Worm (Caenorhabditis elegans) whole organism, L1 larva: ENCODE results near the gene acs-7.
A peak's percentile ranks its signal among the peaks of the same experiment; 100 is the strongest.

Experiments used
- C16A3.4 ChIP-seq: fragments of 150-350 bp; optimal IDR thresholded peaks from 2 replicates; lab custom pipeline; 2014; ENCODE audit warnings: missing biosample characterization, missing genetic modification characterization
- C34B4.2 ChIP-seq: sonication (generic microtip); optimal IDR thresholded peaks from 2 replicates; lab custom pipeline; 2017; ENCODE audit warnings: mild to moderate bottlenecking, missing genetic modification characterization, missing compliant biosample characterization
- F16B12.6 ChIP-seq: fragments of 150-350 bp; optimal IDR thresholded peaks from 2 replicates; lab custom pipeline; 2014; ENCODE audit warnings: missing biosample characterization, missing genetic modification characterization
- Y116A8C.19 ChIP-seq: sonication (generic microtip); optimal IDR thresholded peaks from 2 replicates; lab custom pipeline; 2016; ENCODE audit warnings: missing compliant biosample characterization, missing genetic modification characterization, borderline replicate concordance
- alr-1 ChIP-seq: fragments of 200-800 bp; sonication (Bioruptor generic); optimal IDR thresholded peaks from 2 replicates; lab custom pipeline; 2018; ENCODE audit warnings: borderline replicate concordance, mild to moderate bottlenecking, missing genetic modification characterization, missing compliant biosample characterization
- ama-1 ChIP-seq: fragments of 150-350 bp; optimal IDR thresholded peaks from 2 replicates; lab custom pipeline; 2014
- blmp-1 ChIP-seq: fragments of 150-350 bp; optimal IDR thresholded peaks from 2 replicates; lab custom pipeline; 2014; ENCODE audit warnings: missing biosample characterization, missing genetic modification characterization
- ceh-63 ChIP-seq: fragments of 200-800 bp; sonication (Bioruptor generic); optimal IDR thresholded peaks from 2 replicates; lab custom pipeline; 2018; ENCODE audit warnings: mild to moderate bottlenecking, missing genetic modification characterization, missing compliant biosample characterization
- ceh-82 ChIP-seq, 3 experiments: fragments of 150-350 bp in 1 of 3; sonication (generic microtip) in 2 of 3; optimal IDR thresholded peaks; 2 replicates each; lab custom pipeline; 2014 to 2017; ENCODE audit warnings: missing biosample characterization in 3 of 3, missing genetic modification characterization in 3 of 3
- ceh-90 ChIP-seq: sonication (generic microtip); optimal IDR thresholded peaks from 2 replicates; lab custom pipeline; 2016; ENCODE audit warnings: missing genetic modification characterization, missing compliant biosample characterization
- dpl-1 ChIP-seq, 3 experiments: fragments of 150-350 bp in 2 of 3; sonication (generic microtip) in 1 of 3; optimal IDR thresholded peaks; 2 replicates each; lab custom pipeline; 2014 to 2017; ENCODE audit warnings: missing biosample characterization in 3 of 3, missing genetic modification characterization in 3 of 3, missing genetic modification reagents in 3 of 3
- dsc-1 ChIP-seq: sonication (generic microtip); optimal IDR thresholded peaks from 2 replicates; lab custom pipeline; 2016; ENCODE audit warnings: mild to moderate bottlenecking, missing genetic modification characterization, missing compliant biosample characterization
- efl-3 ChIP-seq: fragments of 200-800 bp; sonication (Bioruptor generic); optimal IDR thresholded peaks from 2 replicates; lab custom pipeline; 2018; ENCODE audit warnings: mild to moderate bottlenecking, missing genetic modification characterization, missing compliant biosample characterization
- egl-27 ChIP-seq, 2 experiments: fragments of 150-350 bp in 1 of 2; sonication (generic microtip); optimal IDR thresholded peaks; 3 replicates each; lab custom pipeline; 2017 to 2018; ENCODE audit warnings: missing biosample characterization in 2 of 2, missing genetic modification characterization in 2 of 2, missing genetic modification reagents in 2 of 2
- ets-5 ChIP-seq: fragments of 200-800 bp; sonication (Bioruptor generic); IDR thresholded peaks from 2 replicates; pipeline ENCODE4 v1.3.6; 2022; ENCODE audit warnings: missing genetic modification characterization, missing compliant biosample characterization
- fkh-10 ChIP-seq: sonication (generic microtip); optimal IDR thresholded peaks from 2 replicates; lab custom pipeline; 2017; ENCODE audit warnings: missing biosample characterization, missing genetic modification reagents, missing genetic modification characterization
- fkh-4 ChIP-seq: sonication (generic microtip); optimal IDR thresholded peaks from 2 replicates; lab custom pipeline; 2016; ENCODE audit warnings: missing compliant biosample characterization, missing genetic modification characterization, borderline replicate concordance
- fos-1 ChIP-seq: fragments of 150-350 bp; optimal IDR thresholded peaks from 2 replicates; lab custom pipeline; 2014; ENCODE audit warnings: missing biosample characterization, missing genetic modification characterization
- grh-1 ChIP-seq: fragments of 200-800 bp; sonication (Bioruptor generic); IDR thresholded peaks from 2 replicates; pipeline ENCODE4 v1.3.6; 2022; ENCODE audit warnings: missing genetic modification reagents, missing genetic modification characterization, missing compliant biosample characterization
- hlh-17 ChIP-seq: fragments of 200-800 bp; sonication (Bioruptor generic); optimal IDR thresholded peaks from 2 replicates; lab custom pipeline; 2018; ENCODE audit warnings: missing genetic modification characterization, mild to moderate bottlenecking, missing compliant biosample characterization, moderate library complexity, borderline replicate concordance
- hlh-4 ChIP-seq: sonication (generic microtip); optimal IDR thresholded peaks from 2 replicates; lab custom pipeline; 2016; ENCODE audit warnings: mild to moderate bottlenecking, missing genetic modification characterization, missing compliant biosample characterization
- hpl-2 ChIP-seq: fragments of 150-350 bp; optimal IDR thresholded peaks from 2 replicates; lab custom pipeline; 2014; ENCODE audit warnings: missing biosample characterization, missing genetic modification reagents, missing genetic modification characterization
- irx-1 ChIP-seq: sonication (generic microtip); optimal IDR thresholded peaks from 2 replicates; lab custom pipeline; 2016; ENCODE audit warnings: missing genetic modification characterization, missing compliant biosample characterization
- isw-1 ChIP-seq: fragments of 200-800 bp; sonication (Bioruptor generic); IDR thresholded peaks from 2 replicates; pipeline ENCODE4 v1.3.6; 2022; ENCODE audit warnings: missing genetic modification characterization, missing compliant biosample characterization
- jun-1 ChIP-seq: fragments of 150-350 bp; optimal IDR thresholded peaks from 2 replicates; lab custom pipeline; 2014; ENCODE audit warnings: missing biosample characterization, missing genetic modification reagents, missing genetic modification characterization
- lin-15B ChIP-seq: fragments of 150-350 bp; sonication (generic microtip); optimal IDR thresholded peaks from 3 replicates; lab custom pipeline; 2014; ENCODE audit warnings: missing biosample characterization, missing genetic modification characterization
- lin-35 ChIP-seq, 2 experiments: fragments of 150-350 bp; optimal IDR thresholded peaks; 2 replicates each; lab custom pipeline; 2014; ENCODE audit warnings: missing biosample characterization in 2 of 2, missing genetic modification characterization in 2 of 2, missing genetic modification reagents in 2 of 2
- mab-9 ChIP-seq: fragments of 200-800 bp; sonication (Bioruptor generic); IDR thresholded peaks from 2 replicates; pipeline ENCODE4 v1.3.6; 2022; ENCODE audit warnings: missing genetic modification reagents, missing genetic modification characterization, missing compliant biosample characterization
- mep-1 ChIP-seq: fragments of 150-350 bp; optimal IDR thresholded peaks from 2 replicates; lab custom pipeline; 2014; ENCODE audit warnings: missing biosample characterization, missing genetic modification characterization
- nhr-11 ChIP-seq: fragments of 150-350 bp; optimal IDR thresholded peaks from 2 replicates; lab custom pipeline; 2014; ENCODE audit warnings: missing biosample characterization, missing genetic modification characterization
- nhr-47 ChIP-seq: sonication (generic microtip); optimal IDR thresholded peaks from 2 replicates; lab custom pipeline; 2016; ENCODE audit warnings: mild to moderate bottlenecking, missing genetic modification characterization, moderate library complexity, missing compliant biosample characterization
- nhr-71 ChIP-seq: sonication (generic microtip); optimal IDR thresholded peaks from 2 replicates; lab custom pipeline; 2016; ENCODE audit warnings: mild to moderate bottlenecking, missing genetic modification characterization, moderate library complexity, missing compliant biosample characterization
- nhr-77 ChIP-seq: fragments of 150-350 bp; optimal IDR thresholded peaks from 2 replicates; lab custom pipeline; 2014; ENCODE audit warnings: missing biosample characterization, missing genetic modification characterization
- nhr-85 ChIP-seq: sonication (generic microtip); peaks from one replicate; lab custom pipeline; 2016; ENCODE audit warnings: missing genetic modification characterization, inconsistent platforms, missing compliant biosample characterization
- nhr-90 ChIP-seq: sonication (generic microtip); optimal IDR thresholded peaks from 2 replicates; lab custom pipeline; 2016; ENCODE audit warnings: mild to moderate bottlenecking, missing genetic modification characterization, missing compliant biosample characterization; ENCODE audit not compliant: poor library complexity
- pag-3 ChIP-seq: sonication (generic microtip); optimal IDR thresholded peaks from 2 replicates; lab custom pipeline; 2017; ENCODE audit warnings: missing genetic modification characterization, mild to moderate bottlenecking, missing compliant biosample characterization, antibody characterized with exemption, borderline replicate concordance; ENCODE audit not compliant: insufficient read depth
- pqm-1 ChIP-seq: sonication (generic microtip); optimal IDR thresholded peaks from 3 replicates; lab custom pipeline; 2017; ENCODE audit warnings: missing biosample characterization, missing genetic modification characterization
- skn-1 ChIP-seq: fragments of 150-350 bp; optimal IDR thresholded peaks from 2 replicates; lab custom pipeline; 2014; ENCODE audit warnings: missing biosample characterization, missing genetic modification characterization
- snu-23 ChIP-seq: sonication (generic microtip); optimal IDR thresholded peaks from 2 replicates; lab custom pipeline; 2016; ENCODE audit warnings: missing genetic modification characterization, missing compliant biosample characterization
- sptf-1 ChIP-seq: fragments of 150-350 bp; optimal IDR thresholded peaks from 2 replicates; lab custom pipeline; 2014; ENCODE audit warnings: missing biosample characterization, missing genetic modification characterization
- swsn-7 ChIP-seq: sonication (generic microtip); optimal IDR thresholded peaks from 2 replicates; lab custom pipeline; 2016; ENCODE audit warnings: missing genetic modification characterization, missing compliant biosample characterization
- unc-30 ChIP-seq: sonication (generic microtip); optimal IDR thresholded peaks from 2 replicates; lab custom pipeline; 2017; ENCODE audit warnings: missing biosample characterization, missing genetic modification characterization
- unc-62 ChIP-seq: fragments of 150-350 bp; optimal IDR thresholded peaks from 2 replicates; lab custom pipeline; 2014; ENCODE audit warnings: missing biosample characterization, missing genetic modification reagents, missing genetic modification characterization
- unc-98 ChIP-seq: fragments of 200-800 bp; sonication (Bioruptor generic); IDR thresholded peaks from 2 replicates; pipeline ENCODE4 v1.3.6; 2022; ENCODE audit warnings: missing genetic modification characterization, missing compliant biosample characterization
- vab-15 ChIP-seq: sonication (generic microtip); optimal IDR thresholded peaks from 2 replicates; lab custom pipeline; 2017; ENCODE audit warnings: missing genotype, mild to moderate bottlenecking, missing genetic modification characterization, missing compliant biosample characterization
- xbp-1 ChIP-seq: sonication (generic microtip); optimal IDR thresholded peaks from 2 replicates; lab custom pipeline; 2016; ENCODE audit warnings: missing genetic modification characterization, missing compliant biosample characterization
- zip-4 ChIP-seq: fragments of 200-800 bp; sonication (Bioruptor generic); optimal IDR thresholded peaks from 2 replicates; lab custom pipeline; 2018; ENCODE audit warnings: mild to moderate bottlenecking, missing genetic modification characterization, moderate library complexity, missing compliant biosample characterization
- ztf-11 ChIP-seq, 2 experiments: sonication (generic microtip); optimal IDR thresholded peaks; 2 replicates each; lab custom pipeline; 2016 to 2017; ENCODE audit warnings: missing genetic modification characterization in 2 of 2, missing biosample characterization in 1 of 2, missing compliant biosample characterization in 1 of 2
- ztf-4 ChIP-seq: fragments of 150-350 bp; optimal IDR thresholded peaks from 2 replicates; lab custom pipeline; 2014; ENCODE audit warnings: missing biosample characterization, missing genetic modification characterization

The acs-7 gene

DNA sequence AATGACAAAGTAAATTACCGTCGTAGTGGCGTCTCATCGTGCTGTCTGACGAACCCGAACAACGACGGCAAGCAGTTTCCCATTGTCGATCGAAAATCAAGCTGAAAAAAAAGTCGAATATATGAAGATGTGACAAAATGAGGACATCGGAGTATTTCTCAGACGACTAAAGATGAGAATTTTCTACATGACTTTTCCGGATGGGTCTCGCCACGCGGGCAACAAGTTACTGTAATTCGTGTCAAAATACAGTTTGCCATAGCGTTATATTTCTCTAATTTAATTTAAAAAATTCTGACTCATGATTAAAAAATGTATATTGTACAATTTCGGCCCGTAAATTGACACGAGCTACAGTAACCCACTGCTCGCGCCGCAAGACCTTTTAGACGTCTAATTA lies 18.9 kb upstream of the acs-7 start, which contains the start of gene C01G6.4:
Gene C01G6.4 (minus strand): TSS at position 101 of the 400 bp plus-strand sequence.
- no peak for TF ChIP-seq unc-30 (tag; lab: Kevin White, UChicago)
- TF ChIP-seq skn-1, result no peak
- TF ChIP-seq nhr-85, result no peak
- no peak for TF ChIP-seq isw-1 (GFP tag; lab: Robert Waterston, UW)
- TF ChIP-seq ceh-82 (tag; optimal IDR thresholded peaks at IDR 0.05; lab: Kevin White, UChicago), result no peak
- no peak for TF ChIP-seq grh-1
- no peak for TF ChIP-seq ztf-4 (tag; lab: Kevin White, UChicago)
- TF ChIP-seq hlh-17 (GFP tag; lab: Kevin White, UChicago), result no peak
- TF ChIP-seq unc-98 (GFP tag; lab: Robert Waterston, UW), result no peak
- TF ChIP-seq nhr-11 (tag; lab: Kevin White, UChicago), result no peak
- TF ChIP-seq ceh-63 (GFP tag; lab: Kevin White, UChicago), result no peak
- no peak for TF ChIP-seq mep-1 (tag; lab: Kevin White, UChicago)
- TF ChIP-seq hlh-4 (tag; lab: Kevin White, UChicago), result no peak
- TF ChIP-seq, all 84 proteins: peak for 0

DNA sequence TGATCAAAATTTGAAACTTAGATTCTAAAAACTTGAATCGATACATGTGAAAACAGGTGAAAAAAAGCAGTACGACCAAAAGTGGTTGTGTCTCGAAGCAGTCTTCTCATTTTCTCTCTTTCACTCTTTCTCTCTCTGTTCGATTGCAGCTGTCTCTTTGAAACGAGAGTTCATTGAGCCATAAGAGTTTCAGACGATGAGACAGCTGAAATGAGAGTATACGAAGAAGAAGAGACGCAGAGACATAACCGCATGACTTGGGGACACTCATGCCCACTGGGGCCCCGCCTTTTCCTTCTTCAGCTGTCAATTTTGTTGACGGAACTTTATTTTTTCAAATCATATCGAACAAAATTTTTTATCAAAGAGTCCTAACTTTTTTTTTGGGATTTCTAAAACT lies 17.8 kb upstream of the acs-7 start:
- TF ChIP-seq isw-1 (GFP tag; lab: Robert Waterston, UW) (peak; percentile 66), C34B4.2 (no peak), dsc-1 (tag; lab: Kevin White, UChicago) (peak; percentile 48), F16B12.6 (tag; lab: Kevin White, UChicago) (peak; percentile 51), dpl-1 (GFP tag; optimal IDR thresholded peaks at IDR 0.05; lab: Kevin White, UChicago) (peak; percentile 47 to 70 (median 69)), ama-1 (peak; percentile 6), jun-1 (tag; lab: Kevin White, UChicago) (peak; percentile 78), pag-3 (no peak), zip-4 (GFP tag; lab: Kevin White, UChicago) (no peak), fkh-4 (peak; percentile 45), pqm-1 (no peak), sptf-1 (tag; lab: Kevin White, UChicago) (no peak), ets-5 (GFP tag; lab: Robert Waterston, UW) (no peak), hpl-2 (GFP tag; lab: Kevin White, UChicago) (peak; percentile 44), nhr-77 (tag; lab: Kevin White, UChicago) (peak; percentile 49), lin-15B (peak; percentile 1), hlh-17 (GFP tag; lab: Kevin White, UChicago) (no peak), unc-30 (tag; lab: Kevin White, UChicago) (no peak), unc-62 (GFP tag; lab: Kevin White, UChicago) (no peak), nhr-90 (tag; lab: Kevin White, UChicago) (peak; percentile 77), blmp-1 (peak; percentile 71), nhr-85 (peak; percentile 97), fos-1 (tag; lab: Kevin White, UChicago) (peak; percentile 86), snu-23 (GFP tag; lab: Kevin White, UChicago) (peak; percentile 94), grh-1 (peak; percentile 80), mab-9 (peak; percentile 56; the same call in 1 of the 2 replicates), efl-3 (GFP tag; lab: Kevin White, UChicago) (no peak), vab-15 (tag; lab: Kevin White, UChicago) (no peak), irx-1 (tag; lab: Kevin White, UChicago) (peak; percentile 79), ztf-4 (tag; lab: Kevin White, UChicago) (peak; percentile 71), hlh-4 (tag; lab: Kevin White, UChicago) (peak; percentile 95), lin-35 (GFP tag; optimal IDR thresholded peaks at IDR 0.05; lab: Kevin White, UChicago) (peak; percentile 68 to 84), egl-27 (tag; optimal IDR thresholded peaks at IDR 0.05; lab: Kevin White, UChicago) (peak; percentile 40 to 54), ztf-11 (tag; optimal IDR thresholded peaks at IDR 0.05; lab: Kevin White, UChicago) (no peak), xbp-1 (peak; percentile 80), fkh-10 (GFP tag; lab: Kevin White, UChicago) (peak; percentile 2), nhr-71 (peak; percentile 96), nhr-47 (tag; lab: Kevin White, UChicago) (peak; percentile 89), swsn-7 (tag; lab: Kevin White, UChicago) (peak; percentile 86), unc-98 (GFP tag; lab: Robert Waterston, UW) (no peak), alr-1 (no peak), Y116A8C.19 (tag; lab: Kevin White, UChicago) (no peak), C16A3.4 (peak; percentile 71), ceh-90 (tag; lab: Kevin White, UChicago) (no peak)
